Comparison of ENCODE assay signal across 4 fruit fly cellular contexts in genomic region chr2L:3011484-3011883, dm6.
A peak's percentile ranks its signal among the peaks of the same experiment; 100 is the strongest.
TF ChIP-seq lines count a peak whose summit lies in the region.

No protein-coding gene starts in this region.

- no peak for TF ChIP-seq CTCF in whole organism, embryonic (GFP tag; optimal IDR thresholded peaks at IDR 0.05; lab: Kevin White, UChicago)

TF ChIP-seq in whole organism, embryonic, 481 proteins besides CTCF, POLR2A, EP300 and RAD21:
- TF ChIP-seq nau (GFP tag; optimal IDR thresholded peaks at IDR 0.05; lab: Kevin White, UChicago) (no peak), Deaf1 (tag; optimal IDR thresholded peaks at IDR 0.05; lab: Kevin White, UChicago) (no peak), bsh (GFP tag; optimal IDR thresholded peaks at IDR 0.05; lab: Kevin White, UChicago) (peak in 1 of 2 experiments; percentile 17), nom (GFP tag; optimal IDR thresholded peaks at IDR 0.05; lab: Kevin White, UChicago) (peak; percentile 47), ato (GFP tag; IDR thresholded peaks at IDR 0.05; lab: Robert Waterston, UW; ENCODE audit: partially characterized antibody) (no peak), CG31224 (GFP tag; IDR thresholded peaks at IDR 0.05; lab: Robert Waterston, UW) (no peak), Side (GFP tag; optimal IDR thresholded peaks at IDR 0.05; lab: Kevin White, UChicago) (no peak), Dfd (GFP tag; optimal IDR thresholded peaks at IDR 0.05; lab: Kevin White, UChicago) (no peak), Ptx1 (GFP tag; IDR thresholded peaks at IDR 0.05; lab: Robert Waterston, UW) (no peak), Blimp-1 (GFP tag; optimal IDR thresholded peaks at IDR 0.05; lab: Kevin White, UChicago) (no peak), CG31441 (GFP tag; IDR thresholded peaks at IDR 0.05; lab: Robert Waterston, UW) (no peak), CG18599 (GFP tag; optimal IDR thresholded peaks at IDR 0.05; lab: Kevin White, UChicago) (no peak), CG14441 (GFP tag; IDR thresholded peaks at IDR 0.05; lab: Robert Waterston, UW) (no peak), Poxn (GFP tag; IDR thresholded peaks at IDR 0.05; lab: Robert Waterston, UW) (no peak), D19A (tag; optimal IDR thresholded peaks at IDR 0.05; lab: Kevin White, UChicago) (peak; percentile 32), fu2 (GFP tag; optimal IDR thresholded peaks at IDR 0.05; lab: Kevin White, UChicago) (no peak), CG12744 (GFP tag; optimal IDR thresholded peaks at IDR 0.05; lab: Kevin White, UChicago) (no peak), Xrp1 (GFP tag; IDR thresholded peaks at IDR 0.05; lab: Robert Waterston, UW) (0 out of 2 replicates have a peak, but pooled peaks have one; percentile 18)

TF ChIP-seq in whole organism, prepupa, 60 proteins besides CTCF, POLR2A, EP300 and RAD21 (continues in another document):
- TF ChIP-seq CG9139 (GFP tag; optimal IDR thresholded peaks at IDR 0.05; lab: Kevin White, UChicago) = peak; percentile 17
- TF ChIP-seq Eip93F (GFP tag; optimal IDR thresholded peaks at IDR 0.05; lab: Kevin White, UChicago) = peak; percentile 50
- peak; percentile 88 for TF ChIP-seq topi (GFP tag; optimal IDR thresholded peaks at IDR 0.05; lab: Kevin White, UChicago)
- TF ChIP-seq CG7368 (GFP tag; optimal IDR thresholded peaks at IDR 0.05; lab: Kevin White, UChicago) = peak; percentile 76
- TF ChIP-seq CG31627 (GFP tag; optimal IDR thresholded peaks at IDR 0.05; lab: Kevin White, UChicago) = peak; percentile 91
- TF ChIP-seq Sox15 (GFP tag; optimal IDR thresholded peaks at IDR 0.05; lab: Kevin White, UChicago) = peak; percentile 76
- peak; percentile 23 for TF ChIP-seq Lpt (GFP tag; optimal IDR thresholded peaks at IDR 0.05; lab: Kevin White, UChicago)
- TF ChIP-seq Ets96B (tag; optimal IDR thresholded peaks at IDR 0.05; lab: Kevin White, UChicago) = peak; percentile 76
- TF ChIP-seq lz (GFP tag; optimal IDR thresholded peaks at IDR 0.05; lab: Kevin White, UChicago) = peak; percentile 85
- TF ChIP-seq CG8632 (GFP tag; optimal IDR thresholded peaks at IDR 0.05; lab: Kevin White, UChicago) = peak; percentile 79
- peak; percentile 81 for TF ChIP-seq CG10631 (GFP tag; optimal IDR thresholded peaks at IDR 0.05; lab: Kevin White, UChicago)
- peak; percentile 74 for TF ChIP-seq net (GFP tag; optimal IDR thresholded peaks at IDR 0.05; lab: Kevin White, UChicago)
- TF ChIP-seq dac (GFP tag; optimal IDR thresholded peaks at IDR 0.05; lab: Kevin White, UChicago) = no peak
- peak; percentile 13 for TF ChIP-seq fd85E (GFP tag; optimal IDR thresholded peaks at IDR 0.05; lab: Kevin White, UChicago)
- peak; percentile 70 for TF ChIP-seq CG6163 (GFP tag; IDR thresholded peaks at IDR 0.05; lab: Robert Waterston, UW)
- TF ChIP-seq CG34406 (GFP tag; optimal IDR thresholded peaks at IDR 0.05; lab: Kevin White, UChicago) = peak; percentile 81
- TF ChIP-seq cyc (GFP tag; optimal IDR thresholded peaks at IDR 0.05; lab: Kevin White, UChicago) = peak; percentile 88
- no peak for TF ChIP-seq CG6276 (GFP tag; optimal IDR thresholded peaks at IDR 0.05; lab: Kevin White, UChicago)
- TF ChIP-seq CG6808 (GFP tag; optimal IDR thresholded peaks at IDR 0.05; lab: Kevin White, UChicago) = peak; percentile 53
- peak; percentile 71 for TF ChIP-seq fd59A (GFP tag; optimal IDR thresholded peaks at IDR 0.05; lab: Kevin White, UChicago)
- TF ChIP-seq eg (GFP tag; IDR thresholded peaks at IDR 0.05; lab: Robert Waterston, UW) = 0 out of 3 replicates have a peak, but pooled peaks have one; percentile 19
- peak; percentile 77 for TF ChIP-seq OdsH (GFP tag; optimal IDR thresholded peaks at IDR 0.05; lab: Kevin White, UChicago)
- peak; percentile 88 for TF ChIP-seq Met (GFP tag; optimal IDR thresholded peaks at IDR 0.05; lab: Kevin White, UChicago)
- peak; percentile 73 for TF ChIP-seq CG3032 (tag; optimal IDR thresholded peaks at IDR 0.05; lab: Kevin White, UChicago)
- peak; percentile 83 for TF ChIP-seq Smox (GFP tag; optimal IDR thresholded peaks at IDR 0.05; lab: Kevin White, UChicago)

TF ChIP-seq in whole organism, pupa, 21 proteins besides CTCF, POLR2A, EP300 and RAD21:
- TF ChIP-seq CG14655 (GFP tag; optimal IDR thresholded peaks at IDR 0.05; lab: Kevin White, UChicago) = peak; percentile 57
- TF ChIP-seq rn (GFP tag; IDR thresholded peaks at IDR 0.05; lab: Robert Waterston, UW) = no peak
- TF ChIP-seq Ets98B (GFP tag; IDR thresholded peaks at IDR 0.05; lab: Robert Waterston, UW) = no peak
- TF ChIP-seq CG17806 (tag; optimal IDR thresholded peaks at IDR 0.05; lab: Kevin White, UChicago) = peak; percentile 70
- TF ChIP-seq Pif1A (GFP tag; optimal IDR thresholded peaks at IDR 0.05; lab: Kevin White, UChicago) = peak; percentile 75
- TF ChIP-seq CG15710 (tag; optimal IDR thresholded peaks at IDR 0.05; lab: Kevin White, UChicago) = peak; percentile 73
- TF ChIP-seq CG34367 (tag; optimal IDR thresholded peaks at IDR 0.05; lab: Kevin White, UChicago) = peak; percentile 66
- peak; percentile 80 for TF ChIP-seq CG8159 (tag; optimal IDR thresholded peaks at IDR 0.05; lab: Kevin White, UChicago)
- TF ChIP-seq Pif1B (GFP tag; optimal IDR thresholded peaks at IDR 0.05; lab: Kevin White, UChicago) = peak; percentile 79
- TF ChIP-seq CG12605 (GFP tag; IDR thresholded peaks at IDR 0.05; lab: Robert Waterston, UW) = no peak; the same call in 1 of the 2 replicates
- TF ChIP-seq gl (tag; optimal IDR thresholded peaks at IDR 0.05; lab: Kevin White, UChicago) = peak; percentile 21
- peak; percentile 60; the same call in 2 of the 3 replicates for TF ChIP-seq fd96Ca (GFP tag; IDR thresholded peaks at IDR 0.05; lab: Robert Waterston, UW)
- TF ChIP-seq CG4496 (GFP tag; IDR thresholded peaks at IDR 0.05; lab: Robert Waterston, UW) = peak; percentile 60; the same call in 2 of the 3 replicates
- TF ChIP-seq Snoo (tag; optimal IDR thresholded peaks at IDR 0.05; lab: Kevin White, UChicago) = peak; percentile 78
- peak; percentile 38 for TF ChIP-seq CG8301 (tag; optimal IDR thresholded peaks at IDR 0.05; lab: Kevin White, UChicago)
- peak; percentile 22 for TF ChIP-seq CG13204 (GFP tag; optimal IDR thresholded peaks at IDR 0.05; lab: Kevin White, UChicago)
- no peak for TF ChIP-seq CG10348 (GFP tag; IDR thresholded peaks at IDR 0.05; lab: Robert Waterston, UW)
- no peak for TF ChIP-seq CG32121 (GFP tag; IDR thresholded peaks at IDR 0.05; lab: Robert Waterston, UW)
- TF ChIP-seq D1 (tag; optimal IDR thresholded peaks at IDR 0.05; lab: Kevin White, UChicago) = no peak
- no peak for TF ChIP-seq EcR (GFP tag; optimal IDR thresholded peaks at IDR 0.05; lab: Kevin White, UChicago)
- peak; percentile 57 for TF ChIP-seq CG9948 (tag; optimal IDR thresholded peaks at IDR 0.05; lab: Kevin White, UChicago)
TF ChIP-seq in whole organism, pupa: peak in this region for 14.

TF ChIP-seq in whole organism, wandering third instar larva, 38 proteins besides CTCF, POLR2A, EP300 and RAD21 (continues in another document):
- TF ChIP-seq Hnf4 (GFP tag; optimal IDR thresholded peaks at IDR 0.05; lab: Kevin White, UChicago) (no peak), jim (GFP tag; optimal IDR thresholded peaks at IDR 0.05; lab: Kevin White, UChicago) (peak; percentile 42), br (GFP tag; optimal IDR thresholded peaks at IDR 0.05; lab: Kevin White, UChicago) (peak; percentile 78), woc (GFP tag; optimal IDR thresholded peaks at IDR 0.05; lab: Kevin White, UChicago) (peak; percentile 61), Rel (GFP tag; optimal IDR thresholded peaks at IDR 0.05; lab: Kevin White, UChicago) (no peak), Rel (tag; optimal IDR thresholded peaks at IDR 0.05; lab: Kevin White, UChicago) (no peak), GATAd (GFP tag; optimal IDR thresholded peaks at IDR 0.05; lab: Kevin White, UChicago) (no peak), dl (GFP tag; optimal IDR thresholded peaks at IDR 0.05; lab: Kevin White, UChicago; ENCODE audit: insufficient read depth in 1 of 2, partially characterized antibody in 2 of 2) (no peak), sage (GFP tag; optimal IDR thresholded peaks at IDR 0.05; lab: Kevin White, UChicago) (no peak), OdsH (GFP tag; optimal IDR thresholded peaks at IDR 0.05; lab: Kevin White, UChicago) (peak; percentile 69), Hr83 (GFP tag; optimal IDR thresholded peaks at IDR 0.05; lab: Kevin White, UChicago; ENCODE audit: poor library complexity, severe bottlenecking) (no peak), brk (GFP tag; optimal IDR thresholded peaks at IDR 0.05; lab: Kevin White, UChicago) (no peak), fru (GFP tag; optimal IDR thresholded peaks at IDR 0.05; lab: Kevin White, UChicago) (peak; percentile 80), CG32264 (GFP tag; optimal IDR thresholded peaks at IDR 0.05; lab: Kevin White, UChicago) (peak; percentile 46), N (GFP tag; optimal IDR thresholded peaks at IDR 0.05; lab: Kevin White, UChicago) (no peak), Abd-B (GFP tag; optimal IDR thresholded peaks at IDR 0.05; lab: Kevin White, UChicago) (no peak), CG9705 (GFP tag; optimal IDR thresholded peaks at IDR 0.05; lab: Kevin White, UChicago) (no peak), ey (GFP tag; optimal IDR thresholded peaks at IDR 0.05; lab: Kevin White, UChicago) (peak; percentile 66), foxo (GFP tag; optimal IDR thresholded peaks at IDR 0.05; lab: Kevin White, UChicago) (peak in 1 of 2 experiments; percentile 67), Dfd (GFP tag; optimal IDR thresholded peaks at IDR 0.05; lab: Kevin White, UChicago) (no peak), lola (GFP tag; optimal IDR thresholded peaks at IDR 0.05; lab: Kevin White, UChicago) (no peak), Jra (GFP tag; optimal IDR thresholded peaks at IDR 0.05; lab: Kevin White, UChicago) (no peak), Mio (GFP tag; optimal IDR thresholded peaks at IDR 0.05; lab: Kevin White, UChicago) (no peak), Sp1 (GFP tag; optimal IDR thresholded peaks at IDR 0.05; lab: Kevin White, UChicago) (peak; percentile 68), pan (optimal IDR thresholded peaks at IDR 0.05; lab: Kevin White, UChicago) (no peak), dmrt93B (GFP tag; optimal IDR thresholded peaks at IDR 0.05; lab: Kevin White, UChicago) (peak; percentile 38), Dif (GFP tag; optimal IDR thresholded peaks at IDR 0.05; lab: Kevin White, UChicago; ENCODE audit: partially characterized antibody) (no peak), psq (GFP tag; optimal IDR thresholded peaks at IDR 0.05; lab: Kevin White, UChicago) (peak; percentile 68), tai (GFP tag; optimal IDR thresholded peaks at IDR 0.05; lab: Kevin White, UChicago) (no peak), dsf (GFP tag; optimal IDR thresholded peaks at IDR 0.05; lab: Kevin White, UChicago; ENCODE audit: borderline replicate concordance) (no peak), Vsx2 (GFP tag; optimal IDR thresholded peaks at IDR 0.05; lab: Kevin White, UChicago; ENCODE audit: partially characterized antibody) (no peak), h (GFP tag; optimal IDR thresholded peaks at IDR 0.05; lab: Kevin White, UChicago) (peak; percentile 74), rgr (GFP tag; optimal IDR thresholded peaks at IDR 0.05; lab: Kevin White, UChicago) (peak; percentile 71), Hr78 (GFP tag; optimal IDR thresholded peaks at IDR 0.05; lab: Kevin White, UChicago) (no peak)

Comparison
In these comparisons a context has a peak if more than half of its experiments do, and no peak if none do; other contexts are left out.
1. Of the 7 proteins assayed by ChIP-seq in both whole organism, embryonic and whole organism, prepupa: peak only in whole organism, embryonic: none; only in whole organism, prepupa: Blimp-1, CG16779, CG6854, Hr39, Lpt and Sox102F; in both: none; in neither: 1.